Worm (Caenorhabditis elegans): ENCODE measurements around the gene K07E8.7.

The K07E8.7 gene

DNA sequence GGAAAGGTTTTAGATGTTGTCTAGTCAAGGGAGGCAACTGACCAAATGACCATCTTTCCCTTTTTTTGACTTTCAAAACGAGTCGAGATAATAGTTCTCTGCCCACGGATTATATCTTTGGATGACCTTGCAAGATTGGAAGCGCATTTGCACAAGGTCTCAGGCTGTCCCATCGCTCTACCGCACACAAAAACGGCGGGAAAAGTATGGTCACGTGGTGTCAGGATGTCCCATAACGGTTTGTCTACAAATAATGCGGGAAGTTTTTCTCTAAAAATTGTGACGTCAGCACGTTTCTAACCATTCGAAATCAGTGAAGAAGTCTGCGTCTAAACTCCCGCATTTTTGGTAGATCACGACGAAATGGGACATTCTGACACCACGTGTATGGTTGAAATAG is 41.8 kb downstream of the K07E8.7 start, which contains the start of gene W04H10.6:
TSS of gene W04H10.6 (minus strand) at position 101 of the 400 bp plus-strand sequence.
- peak in 1 of 2 experiments; percentile 10 for TF ChIP-seq unc-62 (GFP tag; optimal IDR thresholded peaks at IDR 0.05 in 1 of 2)
- TF ChIP-seq unc-62 (tag; optimal IDR thresholded peaks at IDR 0.05), result no peak
- no peak for TF ChIP-seq daf-8 (GFP tag; IDR thresholded peaks at IDR 0.05)

- TF ChIP-seq ama-1 (optimal IDR thresholded peaks at IDR 0.05) (no peak), madf-5 (GFP tag; IDR thresholded peaks at IDR 0.05) (no peak), spr-1 (tag; optimal IDR thresholded peaks at IDR 0.05) (no peak), ztf-7 (tag; optimal IDR thresholded peaks at IDR 0.05) (no peak), hlh-11 (tag; optimal IDR thresholded peaks at IDR 0.05) (no peak), mxl-2 (GFP tag; conservative IDR thresholded peaks at IDR 0.05) (no peak), nhr-111 (GFP tag; optimal IDR thresholded peaks at IDR 0.05) (no peak), rbr-2 (tag; optimal IDR thresholded peaks at IDR 0.05) (no peak), zip-11 (GFP tag; IDR thresholded peaks at IDR 0.05) (no peak), ZK546.5 (tag; optimal IDR thresholded peaks at IDR 0.05) (no peak), nhr-48 (tag; optimal IDR thresholded peaks at IDR 0.05) (no peak), nhr-42 (GFP tag; IDR thresholded peaks at IDR 0.05) (no peak), ceh-44 (GFP tag; IDR thresholded peaks at IDR 0.05) (no peak), unc-130 (GFP tag; optimal IDR thresholded peaks at IDR 0.05) (no peak), snpc-4 (tag; optimal IDR thresholded peaks at IDR 0.05) (no peak)
Measured at ce11 chrII:606033-606432, 44.1 kb downstream of the K07E8.7 start, which contains the start of gene W04H10.5. W04H10.5 (plus strand) TSS chrII:606333.

- no peak for TF ChIP-seq mes-2 (tag; optimal IDR thresholded peaks at IDR 0.05; ENCODE audit: poor library complexity, severe bottlenecking)
- no peak for TF ChIP-seq lin-39 (tag; optimal IDR thresholded peaks at IDR 0.05)
- TF ChIP-seq nhr-25 (tag; optimal IDR thresholded peaks at IDR 0.05; ENCODE audit: borderline replicate concordance, insufficient read depth), result no peak
- TF ChIP-seq nhr-76 (tag; optimal IDR thresholded peaks at IDR 0.05), result no peak
- TF ChIP-seq ceh-82 (tag; optimal IDR thresholded peaks at IDR 0.05), result no peak
- TF ChIP-seq T20F7.1 (GFP tag; optimal IDR thresholded peaks at IDR 0.05), result no peak
- no peak for TF ChIP-seq sdz-12 (GFP tag; optimal IDR thresholded peaks at IDR 0.05)
Measured at ce11 chrII:605267-605666, 44.9 kb downstream of the K07E8.7 start, which contains the start of gene W04H10.2. W04H10.2 (plus strand) TSS chrII:605567.

ce11 chrII:602969-603368 is 47.2 kb downstream of the K07E8.7 start:
- TF ChIP-seq snpc-1.2 (GFP tag; IDR thresholded peaks at IDR 0.05) (no peak), mdl-1 (tag; optimal IDR thresholded peaks at IDR 0.05) (peak in 1 of 2 experiments; percentile 80), lsy-2 (tag; optimal IDR thresholded peaks at IDR 0.05) (peak in 1 of 2 experiments; percentile 68), unc-62 (GFP tag; optimal IDR thresholded peaks at IDR 0.05 in 1 of 2) (peak in 1 of 2 experiments; percentile 96), unc-62 (tag; optimal IDR thresholded peaks at IDR 0.05) (no peak), gei-8 (GFP tag; optimal IDR thresholded peaks at IDR 0.05) (no peak), lin-13 (GFP tag; optimal IDR thresholded peaks at IDR 0.05) (peak; percentile 55), hlh-11 (tag; optimal IDR thresholded peaks at IDR 0.05) (peak; percentile 88), zfp-3 (GFP tag; conservative IDR thresholded peaks at IDR 0.05) (no peak), aha-1 (tag) (peak; percentile 89), mep-1 (tag; optimal IDR thresholded peaks at IDR 0.05) (peak; percentile 72), dve-1 (tag; optimal IDR thresholded peaks at IDR 0.05; ENCODE audit: insufficient read depth) (peak; percentile 45), hlh-30 (tag; optimal IDR thresholded peaks at IDR 0.05; ENCODE audit: insufficient read depth) (peak; percentile 94), ceh-44 (GFP tag; IDR thresholded peaks at IDR 0.05) (no peak), dpl-1 (GFP tag; optimal IDR thresholded peaks at IDR 0.05) (peak; percentile 19), nhr-28 (tag; optimal IDR thresholded peaks at IDR 0.05) (peak; percentile 61)
